Worm (Caenorhabditis elegans) whole organism, L1 larva: ENCODE measurements around the gene C04G6.11.

Source experiments
- C16A3.4 ChIP-seq: fragments of 150-350 bp; optimal IDR thresholded peaks from 2 replicates; lab custom pipeline; 2014; ENCODE audit warnings: missing biosample characterization, missing genetic modification characterization
- C34B4.2 ChIP-seq: sonication (generic microtip); optimal IDR thresholded peaks from 2 replicates; lab custom pipeline; 2017; ENCODE audit warnings: mild to moderate bottlenecking, missing genetic modification characterization, missing compliant biosample characterization
- Y116A8C.19 ChIP-seq: sonication (generic microtip); optimal IDR thresholded peaks from 2 replicates; lab custom pipeline; 2016; ENCODE audit warnings: missing compliant biosample characterization, missing genetic modification characterization, borderline replicate concordance
- alr-1 ChIP-seq: fragments of 200-800 bp; sonication (Bioruptor generic); optimal IDR thresholded peaks from 2 replicates; lab custom pipeline; 2018; ENCODE audit warnings: borderline replicate concordance, mild to moderate bottlenecking, missing genetic modification characterization, missing compliant biosample characterization
- blmp-1 ChIP-seq: fragments of 150-350 bp; optimal IDR thresholded peaks from 2 replicates; lab custom pipeline; 2014; ENCODE audit warnings: missing biosample characterization, missing genetic modification characterization
- ceh-8 ChIP-seq: fragments of 200-800 bp; sonication (Bioruptor generic); optimal IDR thresholded peaks from 2 replicates; lab custom pipeline; 2018; ENCODE audit warnings: mild to moderate bottlenecking, missing genetic modification characterization, moderate library complexity, missing compliant biosample characterization
- ceh-90 ChIP-seq: sonication (generic microtip); optimal IDR thresholded peaks from 2 replicates; lab custom pipeline; 2016; ENCODE audit warnings: missing genetic modification characterization, missing compliant biosample characterization
- efl-3 ChIP-seq: fragments of 200-800 bp; sonication (Bioruptor generic); optimal IDR thresholded peaks from 2 replicates; lab custom pipeline; 2018; ENCODE audit warnings: mild to moderate bottlenecking, missing genetic modification characterization, missing compliant biosample characterization
- egl-13 ChIP-seq: sonication (generic microtip); optimal IDR thresholded peaks from 2 replicates; lab custom pipeline; 2016; ENCODE audit warnings: missing genotype, missing genetic modification reagents, missing genetic modification characterization, missing compliant biosample characterization
- egl-27 ChIP-seq, 2 experiments: fragments of 150-350 bp in 1 of 2; sonication (generic microtip); optimal IDR thresholded peaks; 3 replicates each; lab custom pipeline; 2017 to 2018; ENCODE audit warnings: missing biosample characterization in 2 of 2, missing genetic modification characterization in 2 of 2, missing genetic modification reagents in 2 of 2
- elt-2 ChIP-seq: sonication (generic microtip); optimal IDR thresholded peaks from 2 replicates; lab custom pipeline; 2016; ENCODE audit warnings: missing genetic modification characterization, mild to moderate bottlenecking, inconsistent platforms, missing compliant biosample characterization, missing genetic modification reagents
- elt-3 ChIP-seq, 6 experiments: fragments of 150-350 bp in 1 of 6; sonication (generic microtip); optimal IDR thresholded peaks; 2 replicates each; lab custom pipeline; 2017 to 2018; ENCODE audit warnings: missing biosample characterization in 6 of 6, missing genetic modification characterization in 6 of 6, inconsistent platforms in 1 of 6
- fkh-10 ChIP-seq: sonication (generic microtip); optimal IDR thresholded peaks from 2 replicates; lab custom pipeline; 2017; ENCODE audit warnings: missing biosample characterization, missing genetic modification reagents, missing genetic modification characterization
- fkh-8 ChIP-seq: sonication (generic microtip); optimal IDR thresholded peaks from 2 replicates; lab custom pipeline; 2016; ENCODE audit warnings: mild to moderate bottlenecking, missing genetic modification characterization, missing compliant biosample characterization
- fos-1 ChIP-seq: fragments of 150-350 bp; optimal IDR thresholded peaks from 2 replicates; lab custom pipeline; 2014; ENCODE audit warnings: missing biosample characterization, missing genetic modification characterization
- grh-1 ChIP-seq: fragments of 200-800 bp; sonication (Bioruptor generic); IDR thresholded peaks from 2 replicates; pipeline ENCODE4 v1.3.6; 2022; ENCODE audit warnings: missing genetic modification reagents, missing genetic modification characterization, missing compliant biosample characterization
- irx-1 ChIP-seq: sonication (generic microtip); optimal IDR thresholded peaks from 2 replicates; lab custom pipeline; 2016; ENCODE audit warnings: missing genetic modification characterization, missing compliant biosample characterization
- lin-13 ChIP-seq: fragments of 150-350 bp; optimal IDR thresholded peaks from 2 replicates; lab custom pipeline; 2014; ENCODE audit warnings: missing biosample characterization, missing genetic modification reagents, missing genetic modification characterization
- lin-14 ChIP-seq: fragments of 200-800 bp; sonication (Bioruptor generic); optimal IDR thresholded peaks from 2 replicates; lab custom pipeline; 2018; ENCODE audit warnings: mild to moderate bottlenecking, missing genetic modification characterization, moderate library complexity, missing compliant biosample characterization
- lin-35 ChIP-seq, 2 experiments: fragments of 150-350 bp; optimal IDR thresholded peaks; 2 replicates each; lab custom pipeline; 2014; ENCODE audit warnings: missing biosample characterization in 2 of 2, missing genetic modification characterization in 2 of 2, missing genetic modification reagents in 2 of 2
- lir-3 ChIP-seq: sonication (generic microtip); optimal IDR thresholded peaks from 2 replicates; lab custom pipeline; 2016; ENCODE audit warnings: mild to moderate bottlenecking, missing genetic modification characterization, moderate library complexity, missing compliant biosample characterization; ENCODE audit not compliant: poor library complexity
- mab-9 ChIP-seq: fragments of 200-800 bp; sonication (Bioruptor generic); IDR thresholded peaks from 2 replicates; pipeline ENCODE4 v1.3.6; 2022; ENCODE audit warnings: missing genetic modification reagents, missing genetic modification characterization, missing compliant biosample characterization
- mef-2 ChIP-seq: fragments of 150-350 bp; optimal IDR thresholded peaks from 2 replicates; lab custom pipeline; 2014; ENCODE audit warnings: missing biosample characterization, missing genetic modification characterization
- nhr-11 ChIP-seq: fragments of 150-350 bp; optimal IDR thresholded peaks from 2 replicates; lab custom pipeline; 2014; ENCODE audit warnings: missing biosample characterization, missing genetic modification characterization
- nhr-12 ChIP-seq: sonication (generic microtip); optimal IDR thresholded peaks from 2 replicates; lab custom pipeline; 2017; ENCODE audit warnings: missing biosample characterization, missing genetic modification characterization
- nhr-20 ChIP-seq: sonication (generic microtip); optimal IDR thresholded peaks from 2 replicates; lab custom pipeline; 2016; ENCODE audit warnings: mild to moderate bottlenecking, missing genetic modification characterization, missing compliant biosample characterization
- nhr-47 ChIP-seq: sonication (generic microtip); optimal IDR thresholded peaks from 2 replicates; lab custom pipeline; 2016; ENCODE audit warnings: mild to moderate bottlenecking, missing genetic modification characterization, moderate library complexity, missing compliant biosample characterization
- nhr-71 ChIP-seq: sonication (generic microtip); optimal IDR thresholded peaks from 2 replicates; lab custom pipeline; 2016; ENCODE audit warnings: mild to moderate bottlenecking, missing genetic modification characterization, moderate library complexity, missing compliant biosample characterization
- nhr-76 ChIP-seq: sonication (generic microtip); optimal IDR thresholded peaks from 2 replicates; lab custom pipeline; 2017; ENCODE audit warnings: missing biosample characterization, missing genetic modification characterization
- pag-3 ChIP-seq: sonication (generic microtip); optimal IDR thresholded peaks from 2 replicates; lab custom pipeline; 2017; ENCODE audit warnings: missing genetic modification characterization, mild to moderate bottlenecking, missing compliant biosample characterization, antibody characterized with exemption, borderline replicate concordance; ENCODE audit not compliant: insufficient read depth
- pqm-1 ChIP-seq: sonication (generic microtip); optimal IDR thresholded peaks from 3 replicates; lab custom pipeline; 2017; ENCODE audit warnings: missing biosample characterization, missing genetic modification characterization
- sox-4 ChIP-seq: sonication (generic microtip); optimal IDR thresholded peaks from 2 replicates; lab custom pipeline; 2016; ENCODE audit warnings: missing genetic modification characterization, missing compliant biosample characterization
- sptf-1 ChIP-seq: fragments of 150-350 bp; optimal IDR thresholded peaks from 2 replicates; lab custom pipeline; 2014; ENCODE audit warnings: missing biosample characterization, missing genetic modification characterization
- swsn-7 ChIP-seq: sonication (generic microtip); optimal IDR thresholded peaks from 2 replicates; lab custom pipeline; 2016; ENCODE audit warnings: missing genetic modification characterization, missing compliant biosample characterization
- tbx-2 ChIP-seq: sonication (generic microtip); optimal IDR thresholded peaks from 2 replicates; lab custom pipeline; 2016; ENCODE audit warnings: missing genetic modification characterization, missing compliant biosample characterization
- tlp-1 ChIP-seq: fragments of 150-350 bp; optimal IDR thresholded peaks from 2 replicates; lab custom pipeline; 2014; ENCODE audit warnings: missing biosample characterization, missing genetic modification characterization
- unc-62 ChIP-seq: fragments of 150-350 bp; optimal IDR thresholded peaks from 2 replicates; lab custom pipeline; 2014; ENCODE audit warnings: missing biosample characterization, missing genetic modification reagents, missing genetic modification characterization
- unc-86 ChIP-seq: sonication (generic microtip); optimal IDR thresholded peaks from 2 replicates; lab custom pipeline; 2016; ENCODE audit warnings: missing genetic modification characterization, missing compliant biosample characterization
- unc-98 ChIP-seq: fragments of 200-800 bp; sonication (Bioruptor generic); IDR thresholded peaks from 2 replicates; pipeline ENCODE4 v1.3.6; 2022; ENCODE audit warnings: missing genetic modification characterization, missing compliant biosample characterization
- zag-1 ChIP-seq: fragments of 150-350 bp; optimal IDR thresholded peaks from 2 replicates; lab custom pipeline; 2014; ENCODE audit warnings: missing biosample characterization, missing genetic modification characterization
- zip-4 ChIP-seq: fragments of 200-800 bp; sonication (Bioruptor generic); optimal IDR thresholded peaks from 2 replicates; lab custom pipeline; 2018; ENCODE audit warnings: mild to moderate bottlenecking, missing genetic modification characterization, moderate library complexity, missing compliant biosample characterization
- ztf-11 ChIP-seq, 2 experiments: sonication (generic microtip); optimal IDR thresholded peaks; 2 replicates each; lab custom pipeline; 2016 to 2017; ENCODE audit warnings: missing genetic modification characterization in 2 of 2, missing biosample characterization in 1 of 2, missing compliant biosample characterization in 1 of 2
- ztf-4 ChIP-seq: fragments of 150-350 bp; optimal IDR thresholded peaks from 2 replicates; lab custom pipeline; 2014; ENCODE audit warnings: missing biosample characterization, missing genetic modification characterization

The C04G6.11 gene

ce11 chrII:5142619-5143018, 39.0 kb upstream of the C04G6.11 start, which contains the start of gene F58A6.1:
TSS of gene F58A6.1 (plus strand) at chrII:5142919.
- TF ChIP-seq alr-1 (tag; lab: Kevin White, UChicago) (no peak), grh-1 (no peak), irx-1 (tag; lab: Kevin White, UChicago) (no peak), sptf-1 (no peak), tlp-1 (tag; lab: Kevin White, UChicago) (no peak), Y116A8C.19 (tag; lab: Kevin White, UChicago) (no peak), egl-13 (tag; lab: Kevin White, UChicago) (no peak), mab-9 (no peak), zip-4 (GFP tag; lab: Kevin White, UChicago) (no peak), pqm-1 (tag; lab: Kevin White, UChicago) (no peak), lin-13 (GFP tag; lab: Kevin White, UChicago) (no peak), C34B4.2 (tag; lab: Kevin White, UChicago) (no peak), nhr-76 (no peak), blmp-1 (tag; lab: Kevin White, UChicago) (no peak), sox-4 (no peak), pag-3 (no peak), tbx-2 (tag; lab: Kevin White, UChicago) (no peak), zag-1 (tag; lab: Kevin White, UChicago) (no peak), fos-1 (tag; lab: Kevin White, UChicago) (no peak), mef-2 (no peak)
- TF ChIP-seq, all 84 proteins: peak for 0

DNA sequence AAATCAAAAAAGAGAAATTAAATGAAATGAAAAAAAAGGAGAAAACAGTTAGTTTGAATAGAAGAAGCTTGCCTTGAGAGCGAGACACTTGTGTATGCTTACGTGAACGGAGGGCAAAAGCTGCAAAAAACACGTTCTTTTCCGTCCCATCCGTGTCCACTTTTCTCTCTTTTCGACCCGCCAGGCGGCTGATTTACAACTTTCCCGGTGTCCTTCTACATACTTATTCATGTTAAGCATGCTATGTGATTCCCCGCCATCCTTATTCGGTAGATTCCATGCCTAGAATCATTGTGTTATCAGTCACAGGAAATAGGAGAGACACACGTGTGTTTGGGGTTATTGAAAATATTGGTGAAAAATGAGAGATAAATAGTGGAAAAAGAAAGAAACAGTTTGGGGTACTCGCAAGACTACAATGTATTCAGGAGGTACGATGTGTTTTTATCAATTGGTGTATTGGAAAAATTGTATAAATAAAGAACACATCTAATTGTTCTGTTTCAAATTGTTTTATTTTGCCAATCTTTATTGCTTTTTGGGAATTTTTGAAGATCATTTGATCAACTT, 38.4 kb upstream of the C04G6.11 start, which contains the start of gene nas-29:
Gene nas-29 (minus strand): TSS at position 92 of the 570 bp plus-strand sequence.
- TF ChIP-seq egl-13 (tag; lab: Kevin White, UChicago) (no peak), lin-14 (peak; percentile 34), nhr-11 (tag; lab: Kevin White, UChicago) (no peak), lir-3 (no peak), unc-62 (GFP tag; lab: Kevin White, UChicago) (no peak), fkh-10 (GFP tag; lab: Kevin White, UChicago) (no peak), sox-4 (no peak), elt-2 (tag; lab: Kevin White, UChicago) (peak; percentile 91), efl-3 (GFP tag; lab: Kevin White, UChicago) (no peak), swsn-7 (no peak), egl-27 (tag; optimal IDR thresholded peaks at IDR 0.05; lab: Kevin White, UChicago) (no peak), nhr-76 (no peak), lin-35 (GFP tag; optimal IDR thresholded peaks at IDR 0.05; lab: Kevin White, UChicago) (peak in 1 of 2 experiments; percentile 48), nhr-20 (tag; lab: Kevin White, UChicago) (peak; percentile 92), tbx-2 (tag; lab: Kevin White, UChicago) (no peak), unc-98 (GFP tag; lab: Robert Waterston, UW) (no peak), zag-1 (tag; lab: Kevin White, UChicago) (no peak), ztf-11 (tag; optimal IDR thresholded peaks at IDR 0.05; lab: Kevin White, UChicago) (no peak), ceh-90 (tag; lab: Kevin White, UChicago) (no peak), elt-3 (tag; optimal IDR thresholded peaks at IDR 0.05; lab: Kevin White, UChicago) (peak in 1 of 6 experiments; percentile 31), ztf-4 (tag; lab: Kevin White, UChicago) (no peak)

- TF ChIP-seq fkh-8 (tag; lab: Kevin White, UChicago), result peak; percentile 66
- peak; percentile 71 for TF ChIP-seq ceh-8 (GFP tag; lab: Kevin White, UChicago)
- no peak for TF ChIP-seq C34B4.2 (tag; lab: Kevin White, UChicago)
- TF ChIP-seq nhr-47 (tag; lab: Kevin White, UChicago), result no peak
- TF ChIP-seq nhr-12 (tag; lab: Kevin White, UChicago), result no peak
- TF ChIP-seq unc-86 (tag; lab: Kevin White, UChicago), result no peak
- no peak for TF ChIP-seq pag-3
- no peak for TF ChIP-seq C16A3.4 (tag; lab: Kevin White, UChicago)
- peak; percentile 40 for TF ChIP-seq nhr-71
- no peak for TF ChIP-seq mab-9
These were observed 32.7 kb upstream of the C04G6.11 start, which contains the start of gene F58A6.2 for ce11 chrII:5136296-5136767. TSS of gene F58A6.2 (plus strand) at chrII:5136717.
